Worm (Caenorhabditis elegans) whole organism, L3 larva: ENCODE measurements around the gene unc-68.

Experiments used
- aly-2 ChIP-seq: fragments of 150-350 bp; optimal IDR thresholded peaks from 2 replicates; lab custom pipeline; 2014; ENCODE audit warnings: missing biosample characterization, missing genetic modification characterization
- fkh-10 ChIP-seq: sonication (generic microtip); optimal IDR thresholded peaks from 2 replicates; lab custom pipeline; 2017; ENCODE audit warnings: missing biosample characterization, missing genetic modification reagents, missing genetic modification characterization
- nhr-11 ChIP-seq: fragments of 150-350 bp; optimal IDR thresholded peaks from 2 replicates; lab custom pipeline; 2014; ENCODE audit warnings: missing biosample characterization, missing genetic modification characterization
- nhr-237 ChIP-seq: fragments of 150-350 bp; optimal IDR thresholded peaks from 2 replicates; lab custom pipeline; 2014; ENCODE audit warnings: missing biosample characterization, missing genetic modification characterization
- nhr-28 ChIP-seq: fragments of 150-350 bp; optimal IDR thresholded peaks from 2 replicates; lab custom pipeline; 2014; ENCODE audit warnings: missing biosample characterization, missing genetic modification characterization
- nhr-76 ChIP-seq: fragments of 150-350 bp; sonication (generic microtip); optimal IDR thresholded peaks from 5 replicates; lab custom pipeline; 2014; ENCODE audit warnings: missing biosample characterization, missing genetic modification characterization
- snpc-4 ChIP-seq: fragments of 150-350 bp; optimal IDR thresholded peaks from 2 replicates; lab custom pipeline; 2014; ENCODE audit warnings: missing biosample characterization, missing genetic modification characterization
- unc-62 ChIP-seq: fragments of 150-350 bp; sonication (generic microtip); optimal IDR thresholded peaks from 4 replicates; lab custom pipeline; 2014; ENCODE audit warnings: missing biosample characterization, missing genetic modification reagents, missing genetic modification characterization

DNA sequence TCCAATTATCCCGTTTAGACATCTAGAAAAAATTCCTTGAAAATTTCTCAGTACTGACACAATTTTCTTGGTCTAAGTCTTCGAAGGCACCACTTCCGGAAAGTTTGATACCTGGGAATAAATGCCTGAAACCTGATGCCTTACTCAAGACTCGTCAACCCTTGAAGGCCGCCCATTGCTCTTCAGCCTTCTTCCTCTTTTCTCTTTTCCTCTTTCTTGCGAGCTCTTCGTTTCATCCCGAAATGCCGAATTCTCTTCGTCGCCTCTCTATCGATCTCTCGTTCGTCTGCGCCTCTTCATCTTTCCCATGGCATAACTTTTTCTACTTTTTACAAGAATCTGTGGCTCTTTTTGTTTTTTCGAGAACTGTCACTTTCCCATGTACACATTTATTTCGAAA, 35.2 kb downstream of the unc-68 start:
- TF ChIP-seq nhr-11 (no peak), nhr-28 (tag; lab: Kevin White, UChicago) (no peak), nhr-237 (tag; lab: Kevin White, UChicago) (no peak), nhr-76 (tag; lab: Kevin White, UChicago) (no peak), fkh-10 (no peak), aly-2 (no peak), snpc-4 (tag; lab: Kevin White, UChicago) (no peak), unc-62 (no peak)
